Fruit fly (Drosophila melanogaster) whole organism, embryonic: ENCODE data around the gene Hsp110.

Experiments
- BEAF-32 ChIP-seq: fragments of 200-800 bp; sonication (Bioruptor generic); optimal IDR thresholded peaks from 3 replicates; lab custom pipeline; 2017; ENCODE audit warnings: missing biosample characterization, missing genetic modification characterization, mild to moderate bottlenecking, moderate library complexity, missing genetic modification reagents
- Bteb2 ChIP-seq: fragments of 200-800 bp; sonication (Bioruptor generic); optimal IDR thresholded peaks from 2 replicates; lab custom pipeline; 2016; ENCODE audit warnings: missing biosample characterization, missing genetic modification characterization
- C15 ChIP-seq: fragments of 200-800 bp; sonication (Bioruptor generic); IDR thresholded peaks from 3 replicates; pipeline ENCODE4 v1.3.6; 2022; ENCODE audit warnings: missing biosample characterization, missing genetic modification characterization
- CG10431 ChIP-seq: fragments of 200-800 bp; sonication (Bioruptor generic); optimal IDR thresholded peaks from 3 replicates; lab custom pipeline; 2018; ENCODE audit warnings: missing biosample characterization, mild to moderate bottlenecking, missing genetic modification characterization
- CG10565 ChIP-seq: fragments of 200-800 bp; sonication (Bioruptor generic); optimal IDR thresholded peaks from 3 replicates; lab custom pipeline; 2016; ENCODE audit warnings: missing biosample characterization, mild to moderate bottlenecking, missing genetic modification characterization
- CG10654 ChIP-seq: fragments of 200-800 bp; sonication (Bioruptor generic); optimal IDR thresholded peaks from 2 replicates; lab custom pipeline; 2016; ENCODE audit warnings: missing biosample characterization, missing genetic modification characterization
- CG10979 ChIP-seq: fragments of 200-800 bp; sonication (Bioruptor generic); optimal IDR thresholded peaks from 2 replicates; lab custom pipeline; 2018; ENCODE audit warnings: missing biosample characterization, mild to moderate bottlenecking, missing genetic modification characterization, moderate library complexity
- CG11093 ChIP-seq: fragments of 200-800 bp; sonication (Bioruptor generic); IDR thresholded peaks from 3 replicates; pipeline ENCODE4 v1.3.6; 2022; ENCODE audit warnings: missing biosample characterization, missing genetic modification characterization
- CG11695 ChIP-seq: fragments of 200-800 bp; sonication (Bioruptor generic); IDR thresholded peaks from 3 replicates; pipeline ENCODE4 v1.3.6; 2022; ENCODE audit warnings: missing biosample characterization, missing genetic modification characterization
- CG12104 ChIP-seq: fragments of 200-800 bp; sonication (Bioruptor generic); optimal IDR thresholded peaks from 3 replicates; lab custom pipeline; 2016; ENCODE audit warnings: missing biosample characterization, missing genetic modification characterization
- CG12659 ChIP-seq: fragments of 200-800 bp; sonication (Bioruptor generic); optimal IDR thresholded peaks from 3 replicates; lab custom pipeline; 2017; ENCODE audit warnings: mild to moderate bottlenecking, missing biosample characterization, missing genetic modification reagents, missing genetic modification characterization
- CG14014 ChIP-seq: fragments of 200-800 bp; sonication (Bioruptor generic); IDR thresholded peaks from 2 replicates; pipeline ENCODE4 v1.3.6; 2022; ENCODE audit warnings: missing biosample characterization, missing genetic modification characterization
- CG2116 ChIP-seq: fragments of 200-800 bp; sonication (Bioruptor generic); optimal IDR thresholded peaks from 3 replicates; lab custom pipeline; 2018; ENCODE audit warnings: missing biosample characterization, mild to moderate bottlenecking, missing genetic modification characterization
- CG2712 ChIP-seq: fragments of 200-800 bp; optimal IDR thresholded peaks from 3 replicates; lab custom pipeline; 2019; ENCODE audit warnings: missing biosample characterization, mild to moderate bottlenecking, missing genetic modification characterization, moderate library complexity
- CG2889 ChIP-seq: fragments of 200-800 bp; sonication (Bioruptor generic); IDR thresholded peaks from 3 replicates; pipeline ENCODE4 v1.3.6; 2022; ENCODE audit warnings: missing biosample characterization, missing genetic modification characterization
- CG30020 ChIP-seq: fragments of 200-800 bp; optimal IDR thresholded peaks from 2 replicates; lab custom pipeline; 2019; ENCODE audit warnings: missing biosample characterization, mild to moderate bottlenecking, missing genetic modification characterization, moderate library complexity
- CG31224 ChIP-seq: fragments of 200-800 bp; sonication (Bioruptor generic); IDR thresholded peaks from 2 replicates; pipeline ENCODE4 v1.3.6; 2022; ENCODE audit warnings: missing biosample characterization, missing genetic modification characterization
- CG32532 ChIP-seq: fragments of 200-800 bp; sonication (Bioruptor generic); IDR thresholded peaks from 2 replicates; pipeline ENCODE4 v1.3.6; 2022; ENCODE audit warnings: missing biosample characterization, missing genetic modification characterization
- CG3281 ChIP-seq: fragments of 200-800 bp; sonication (Bioruptor generic); optimal IDR thresholded peaks from 3 replicates; lab custom pipeline; 2017; ENCODE audit warnings: missing biosample characterization, mild to moderate bottlenecking, missing genetic modification characterization
- CG34224 ChIP-seq: fragments of 200-800 bp; sonication (Bioruptor generic); IDR thresholded peaks from 3 replicates; pipeline ENCODE4 v1.3.6; 2022; ENCODE audit warnings: missing biosample characterization, missing genetic modification characterization; ENCODE audit not compliant: partially characterized antibody
- CG4730 ChIP-seq: fragments of 200-800 bp; sonication (Bioruptor generic); IDR thresholded peaks from 2 replicates; pipeline ENCODE4 v1.3.6; 2022; ENCODE audit warnings: missing biosample characterization, missing genetic modification characterization
- CG5953 ChIP-seq: fragments of 200-800 bp; sonication (Bioruptor generic); IDR thresholded peaks from 2 replicates; pipeline ENCODE4 v1.3.6; 2022; ENCODE audit warnings: missing biosample characterization, missing genetic modification characterization
- CG9727 ChIP-seq: fragments of 200-800 bp; sonication (Bioruptor generic); optimal IDR thresholded peaks from 3 replicates; lab custom pipeline; 2017; ENCODE audit warnings: missing biosample characterization, mild to moderate bottlenecking, missing genetic modification characterization
- CG9797 ChIP-seq: fragments of 200-800 bp; sonication (Bioruptor generic); optimal IDR thresholded peaks from 3 replicates; lab custom pipeline; 2018; ENCODE audit warnings: missing biosample characterization, mild to moderate bottlenecking, missing genetic modification characterization
- CHES-1-like ChIP-seq: fragments of 200-800 bp; sonication (Bioruptor generic); optimal IDR thresholded peaks from 2 replicates; lab custom pipeline; 2016; ENCODE audit warnings: missing biosample characterization, missing genetic modification characterization
- Dll ChIP-seq: fragments of 200-800 bp; sonication (Bioruptor generic); IDR thresholded peaks from 4 replicates; pipeline ENCODE4 v1.3.6; 2022; ENCODE audit warnings: missing biosample characterization, missing genetic modification characterization; ENCODE audit not compliant: partially characterized antibody
- E2f2 ChIP-seq: fragments of 200-800 bp; sonication (Bioruptor generic); IDR thresholded peaks from 2 replicates; pipeline ENCODE4 v1.3.6; 2022; ENCODE audit warnings: missing biosample characterization, missing genetic modification characterization
- Lim3 ChIP-seq: fragments of 200-800 bp; sonication (Bioruptor generic); IDR thresholded peaks from 2 replicates; pipeline ENCODE4 v1.3.6; 2022; ENCODE audit warnings: missing biosample characterization, missing genetic modification characterization
- MTF-1 ChIP-seq: fragments of 200-800 bp; sonication (Bioruptor generic); optimal IDR thresholded peaks from 2 replicates; lab custom pipeline; 2018; ENCODE audit warnings: missing biosample characterization, mild to moderate bottlenecking, missing genetic modification characterization, borderline replicate concordance
- Myb ChIP-seq: fragments of 200-800 bp; sonication (Bioruptor generic); optimal IDR thresholded peaks from 2 replicates; lab custom pipeline; 2016; ENCODE audit warnings: missing biosample characterization, missing genetic modification characterization
- NK7.1 ChIP-seq: fragments of 200-800 bp; sonication (Bioruptor generic); optimal IDR thresholded peaks from 3 replicates; lab custom pipeline; 2016; ENCODE audit warnings: missing biosample characterization, missing genetic modification characterization
- Opbp ChIP-seq: fragments of 200-800 bp; sonication (Bioruptor generic); IDR thresholded peaks from 3 replicates; pipeline ENCODE4 v1.3.6; 2022; ENCODE audit warnings: missing biosample characterization, missing genetic modification characterization; ENCODE audit not compliant: partially characterized antibody
- Optix ChIP-seq: fragments of 200-800 bp; sonication (Bioruptor generic); IDR thresholded peaks from 3 replicates; pipeline ENCODE4 v1.3.6; 2022; ENCODE audit warnings: missing biosample characterization, missing genetic modification characterization
- Rfx ChIP-seq: fragments of 200-800 bp; sonication (Bioruptor generic); IDR thresholded peaks from 2 replicates; pipeline ENCODE4 v1.3.6; 2022; ENCODE audit warnings: missing biosample characterization, missing genetic modification characterization
- Sin3A ChIP-seq: fragments of >200 bp; optimal IDR thresholded peaks from 2 replicates; lab custom pipeline; 2018
- YL-1 ChIP-seq: fragments of 200-800 bp; sonication (Bioruptor generic); optimal IDR thresholded peaks from 3 replicates; lab custom pipeline; 2017; ENCODE audit warnings: missing biosample characterization, mild to moderate bottlenecking, missing genetic modification characterization
- abd-A ChIP-seq: fragments of 200-800 bp; sonication (Bioruptor generic); optimal IDR thresholded peaks from 3 replicates; lab custom pipeline; 2019; ENCODE audit warnings: missing biosample characterization, mild to moderate bottlenecking, missing genetic modification characterization, moderate library complexity
- bsh ChIP-seq, 2 experiments: fragments of 200-800 bp; sonication (Bioruptor generic); optimal IDR thresholded peaks; 2 replicates each; lab custom pipeline; 2017 to 2018; ENCODE audit warnings: mild to moderate bottlenecking in 2 of 2, missing biosample characterization in 2 of 2, missing genetic modification characterization in 2 of 2, moderate library complexity in 1 of 2
- crp ChIP-seq, 2 experiments: fragments of 200-800 bp; sonication (Bioruptor generic); optimal IDR thresholded peaks; 2 replicates in 1 of 2; 3 replicates in 1 of 2; lab custom pipeline; 2017; ENCODE audit warnings: missing biosample characterization in 2 of 2, missing genetic modification characterization in 2 of 2, mild to moderate bottlenecking in 1 of 2, moderate library complexity in 1 of 2
- cwo ChIP-seq: fragments of 200-800 bp; sonication (Bioruptor generic); optimal IDR thresholded peaks from 3 replicates; lab custom pipeline; 2017; ENCODE audit warnings: missing biosample characterization, missing genetic modification characterization, mild to moderate bottlenecking, moderate library complexity, missing genetic modification reagents
- dmrt99B ChIP-seq: fragments of 200-800 bp; sonication (Bioruptor generic); optimal IDR thresholded peaks from 2 replicates; lab custom pipeline; 2018; ENCODE audit warnings: missing biosample characterization, mild to moderate bottlenecking, missing genetic modification characterization, moderate library complexity
- ewg ChIP-seq: fragments of 200-800 bp; sonication (Bioruptor generic); optimal IDR thresholded peaks from 3 replicates; lab custom pipeline; 2017; ENCODE audit warnings: mild to moderate bottlenecking, missing biosample characterization, missing genetic modification reagents, missing genetic modification characterization
- fd64A ChIP-seq: fragments of 200-800 bp; sonication (Bioruptor generic); optimal IDR thresholded peaks from 3 replicates; lab custom pipeline; 2018; ENCODE audit warnings: missing biosample characterization, mild to moderate bottlenecking, missing genetic modification characterization
- insv ChIP-seq, 2 experiments: fragments of 200-800 bp; sonication (Bioruptor generic); optimal IDR thresholded peaks; 3 replicates each; lab custom pipeline; 2016 to 2018; ENCODE audit warnings: missing biosample characterization in 2 of 2, missing genetic modification characterization in 2 of 2
- ken ChIP-seq: fragments of 200-800 bp; sonication (Bioruptor generic); IDR thresholded peaks from 3 replicates; pipeline ENCODE4 v1.3.6; 2022; ENCODE audit warnings: missing biosample characterization, missing genetic modification characterization
- lmd ChIP-seq: fragments of 200-800 bp; sonication (Bioruptor generic); IDR thresholded peaks from 2 replicates; pipeline ENCODE4 v1.3.6; 2022; ENCODE audit warnings: missing biosample characterization, missing genetic modification characterization
- nerfin-2 ChIP-seq: fragments of 200-800 bp; sonication (Bioruptor generic); IDR thresholded peaks from 2 replicates; pipeline ENCODE4 v1.3.6; 2022; ENCODE audit warnings: missing biosample characterization, missing genetic modification characterization; ENCODE audit not compliant: partially characterized antibody
- oc ChIP-seq: fragments of 200-800 bp; sonication (Bioruptor generic); optimal IDR thresholded peaks from 2 replicates; lab custom pipeline; 2018; ENCODE audit warnings: missing biosample characterization, mild to moderate bottlenecking, missing genetic modification characterization, moderate library complexity
- prd ChIP-seq, 3 experiments: fragments of >200 bp in 2 of 3; fragments of 200-800 bp in 1 of 3; sonication (Bioruptor generic) in 1 of 3; optimal IDR thresholded peaks in 2 of 3; IDR thresholded peaks in 1 of 3; 2 replicates in 2 of 3; 3 replicates in 1 of 3; pipeline versions ENCODE4 v1.3.6 to Lab custom; 2017 to 2022; ENCODE audit warnings: missing biosample characterization in 1 of 3, missing genetic modification characterization in 1 of 3
- tx ChIP-seq: fragments of 200-800 bp; sonication (Bioruptor generic); optimal IDR thresholded peaks from 2 replicates; lab custom pipeline; 2016; ENCODE audit warnings: missing biosample characterization, missing genetic modification characterization

Gene Hsp110

dm6 chr3L:14071621-14072020 is 34.8 kb downstream of the Hsp110 start, which contains the start of gene Pex1 (continued):
- TF ChIP-seq MTF-1, result no peak
- TF ChIP-seq Dll (GFP tag; lab: Robert Waterston, UW), result peak; percentile 86
- TF ChIP-seq CG4730, result no peak
- peak; percentile 22 for TF ChIP-seq CG9797 (GFP tag; lab: Kevin White, UChicago)
- no peak for TF ChIP-seq cwo (GFP tag; lab: Kevin White, UChicago)
- TF ChIP-seq CG10654 (GFP tag; lab: Kevin White, UChicago), result peak; percentile 0
- no peak for TF ChIP-seq CG12104 (GFP tag; lab: Kevin White, UChicago)
- peak; percentile 58; the same call in 1 of the 2 replicates for TF ChIP-seq CG32532
- no peak for TF ChIP-seq dmrt99B (tag; lab: Kevin White, UChicago)
- no peak for TF ChIP-seq prd (optimal IDR thresholded peaks at IDR 0.05; lab: Kevin White, UChicago)
- 0 out of 3 replicates have a peak, but pooled peaks have one; percentile 18 for TF ChIP-seq prd (GFP tag; IDR thresholded peaks at IDR 0.05; lab: Robert Waterston, UW)
- TF ChIP-seq Rfx (GFP tag; lab: Robert Waterston, UW), result no peak
- TF ChIP-seq CG9727 (GFP tag; lab: Kevin White, UChicago), result peak; percentile 20
- peak; percentile 35 for TF ChIP-seq CG2712 (tag; lab: Kevin White, UChicago)
- peak; percentile 94 for TF ChIP-seq Myb (GFP tag; lab: Kevin White, UChicago)
- TF ChIP-seq fd64A (GFP tag; lab: Kevin White, UChicago), result no peak
- TF ChIP-seq CG2889 (GFP tag; lab: Robert Waterston, UW), result no peak
- no peak for TF ChIP-seq CHES-1-like (GFP tag; lab: Kevin White, UChicago)
- TF ChIP-seq ewg (GFP tag; lab: Kevin White, UChicago), result no peak
- no peak for TF ChIP-seq C15 (GFP tag; lab: Robert Waterston, UW)
- TF ChIP-seq NK7.1 (GFP tag; lab: Kevin White, UChicago), result no peak
- no peak for TF ChIP-seq CG10431
- no peak for TF ChIP-seq tx (GFP tag; lab: Kevin White, UChicago)
- peak; percentile 98 to 99 for TF ChIP-seq crp (GFP tag; optimal IDR thresholded peaks at IDR 0.05; lab: Kevin White, UChicago)
- no peak for TF ChIP-seq CG5953 (GFP tag; lab: Robert Waterston, UW)
- TF ChIP-seq CG30020 (tag; lab: Kevin White, UChicago), result no peak
- TF ChIP-seq E2f2, result peak; percentile 74
- peak; percentile 47; the same call in 1 of the 3 replicates for TF ChIP-seq ken (GFP tag; lab: Robert Waterston, UW)
- TF ChIP-seq insv (GFP tag; optimal IDR thresholded peaks at IDR 0.05; lab: Kevin White, UChicago), result peak in 1 of 2 experiments; percentile 43
- TF ChIP-seq CG34224 (GFP tag; lab: Robert Waterston, UW), result peak; percentile 94
- TF ChIP-seq Lim3, result no peak
- TF ChIP-seq CG10565 (GFP tag; lab: Kevin White, UChicago), result no peak
- peak; percentile 83 for TF ChIP-seq BEAF-32 (GFP tag; lab: Kevin White, UChicago)
- TF ChIP-seq CG31224, result no peak
- TF ChIP-seq Optix (GFP tag; lab: Robert Waterston, UW), result no peak
- peak; percentile 20 for TF ChIP-seq CG12659 (GFP tag; lab: Kevin White, UChicago)
- peak; percentile 14; the same call in 1 of the 2 replicates for TF ChIP-seq CG14014
- TF ChIP-seq CG3281, result no peak
- no peak for TF ChIP-seq bsh (GFP tag; optimal IDR thresholded peaks at IDR 0.05; lab: Kevin White, UChicago)
- no peak for TF ChIP-seq abd-A (tag; lab: Kevin White, UChicago)
- TF ChIP-seq CG10979, result peak; percentile 12
- TF ChIP-seq Sin3A (lab: Kevin White, UChicago), result peak; percentile 55
- TF ChIP-seq CG11093 (GFP tag; lab: Robert Waterston, UW), result no peak
- TF ChIP-seq CG2116 (GFP tag; lab: Kevin White, UChicago), result peak; percentile 34
- TF ChIP-seq oc, result no peak
- TF ChIP-seq nerfin-2 (GFP tag; lab: Robert Waterston, UW), result peak; percentile 53; the same call in 1 of the 2 replicates
- TF ChIP-seq Bteb2 (GFP tag; lab: Kevin White, UChicago), result no peak
- TF ChIP-seq YL-1 (GFP tag; lab: Kevin White, UChicago), result peak; percentile 54
- TF ChIP-seq lmd (GFP tag; lab: Robert Waterston, UW), result no peak
- TF ChIP-seq Opbp (GFP tag; lab: Robert Waterston, UW), result peak; percentile 92
- no peak; the same call in 2 of the 3 replicates for TF ChIP-seq CG11695 (GFP tag; lab: Robert Waterston, UW)
